Fruit fly (Drosophila melanogaster): ENCODE results near the gene Elys.

The Elys gene

DNA sequence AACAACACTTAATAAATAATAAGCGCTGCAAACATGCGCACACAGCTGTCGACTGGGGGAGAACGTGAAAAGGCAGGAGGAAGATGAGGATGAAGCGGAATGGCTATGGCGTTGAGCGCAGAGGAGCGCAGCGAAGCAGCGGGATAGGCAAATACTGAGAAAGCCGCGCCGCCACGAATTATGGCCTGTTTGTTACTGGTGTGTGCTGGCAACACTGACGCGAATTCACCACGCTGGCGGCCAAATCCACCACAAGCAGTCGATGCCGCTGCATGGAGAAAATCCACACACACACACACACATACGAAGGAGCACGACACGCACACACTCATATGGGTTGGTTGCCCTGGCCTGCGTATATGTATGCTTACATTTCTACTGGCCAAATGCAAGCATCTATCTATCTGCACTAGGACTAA is 15.1 kb upstream of the Elys start (continued):
- TF ChIP-seq salm (tag; optimal IDR thresholded peaks at IDR 0.05): no peak
- no peak for TF ChIP-seq ken (GFP tag; IDR thresholded peaks at IDR 0.05)
- no peak for TF ChIP-seq croc (GFP tag; conservative IDR thresholded peaks at IDR 0.05)
- no peak for TF ChIP-seq Rx (GFP tag; IDR thresholded peaks at IDR 0.05)
- TF ChIP-seq Hr51 (GFP tag; optimal IDR thresholded peaks at IDR 0.05): no peak
- TF ChIP-seq CG15011 (GFP tag; optimal IDR thresholded peaks at IDR 0.05): no peak
- TF ChIP-seq CG2116 (GFP tag; optimal IDR thresholded peaks at IDR 0.05): no peak
- TF ChIP-seq CG18262 (tag; optimal IDR thresholded peaks at IDR 0.05): no peak
- peak; percentile 73 for TF ChIP-seq nerfin-1 (tag; optimal IDR thresholded peaks at IDR 0.05)
- TF ChIP-seq Stat92E (GFP tag; optimal IDR thresholded peaks at IDR 0.05): no peak
- no peak for TF ChIP-seq knrl (GFP tag; IDR thresholded peaks at IDR 0.05; ENCODE audit: partially characterized antibody)
- TF ChIP-seq CG11504 (tag; optimal IDR thresholded peaks at IDR 0.05): no peak
- no peak for TF ChIP-seq CG10321 (GFP tag; IDR thresholded peaks at IDR 0.05)
- no peak for TF ChIP-seq Dip3 (GFP tag; optimal IDR thresholded peaks at IDR 0.05)
- TF ChIP-seq CrebB (tag; optimal IDR thresholded peaks at IDR 0.05): no peak
- TF ChIP-seq B-H1 (GFP tag; IDR thresholded peaks at IDR 0.05): no peak
- TF ChIP-seq Hr78 (GFP tag; optimal IDR thresholded peaks at IDR 0.05): no peak
- TF ChIP-seq CG30431 (GFP tag; optimal IDR thresholded peaks at IDR 0.05): no peak
- no peak for TF ChIP-seq mld (GFP tag; IDR thresholded peaks at IDR 0.05; ENCODE audit: partially characterized antibody)
- no peak for TF ChIP-seq odd (GFP tag; optimal IDR thresholded peaks at IDR 0.05)
- no peak for TF ChIP-seq CG17829 (tag; optimal IDR thresholded peaks at IDR 0.05)
- no peak for TF ChIP-seq GATAe (GFP tag; conservative IDR thresholded peaks at IDR 0.05)
- TF ChIP-seq CG12391 (tag; optimal IDR thresholded peaks at IDR 0.05): no peak
- TF ChIP-seq CG15514 (GFP tag; optimal IDR thresholded peaks at IDR 0.05): no peak
- TF ChIP-seq wor (GFP tag; IDR thresholded peaks at IDR 0.05): no peak
- TF ChIP-seq CG6272 (GFP tag; IDR thresholded peaks at IDR 0.05): no peak
- TF ChIP-seq p53 (GFP tag; optimal IDR thresholded peaks at IDR 0.05): no peak
- no peak for TF ChIP-seq stc (GFP tag; IDR thresholded peaks at IDR 0.05)
- no peak for TF ChIP-seq CG11247 (GFP tag; IDR thresholded peaks at IDR 0.05)
- TF ChIP-seq chn (GFP tag; optimal IDR thresholded peaks at IDR 0.05): no peak
- no peak for TF ChIP-seq CG10959 (GFP tag; IDR thresholded peaks at IDR 0.05)
- TF ChIP-seq Rfx (GFP tag; IDR thresholded peaks at IDR 0.05): no peak
- TF ChIP-seq CG12744 (GFP tag; optimal IDR thresholded peaks at IDR 0.05): no peak
- TF ChIP-seq CG4707 (GFP tag; optimal IDR thresholded peaks at IDR 0.05): no peak
- no peak for TF ChIP-seq bcd (GFP tag; optimal IDR thresholded peaks at IDR 0.05)
- no peak for TF ChIP-seq CG10431 (GFP tag; optimal IDR thresholded peaks at IDR 0.05)
- TF ChIP-seq sisA (GFP tag; IDR thresholded peaks at IDR 0.05): no peak
- no peak for TF ChIP-seq vvl (GFP tag; IDR thresholded peaks at IDR 0.05)
- peak; percentile 17; the same call in 1 of the 2 replicates for TF ChIP-seq MBD-R2 (GFP tag; IDR thresholded peaks at IDR 0.05)
- TF ChIP-seq CG4328 (GFP tag; optimal IDR thresholded peaks at IDR 0.05): no peak
- TF ChIP-seq CG14710 (tag; optimal IDR thresholded peaks at IDR 0.05): no peak
- TF ChIP-seq CG15601 (tag; optimal IDR thresholded peaks at IDR 0.05): no peak
- TF ChIP-seq zf30C (GFP tag; optimal IDR thresholded peaks at IDR 0.05): no peak
- TF ChIP-seq Med (GFP tag): peak; percentile 34
- no peak for TF ChIP-seq hbn (GFP tag; IDR thresholded peaks at IDR 0.05; ENCODE audit: partially characterized antibody)
- no peak for TF ChIP-seq Dref (GFP tag; IDR thresholded peaks at IDR 0.05)
- no peak for TF ChIP-seq sna (GFP tag; IDR thresholded peaks at IDR 0.05; ENCODE audit: partially characterized antibody)
- TF ChIP-seq CG6813 (GFP tag; optimal IDR thresholded peaks at IDR 0.05): no peak
- no peak for TF ChIP-seq CG14050 (GFP tag; IDR thresholded peaks at IDR 0.05)
- TF ChIP-seq onecut (GFP tag; IDR thresholded peaks at IDR 0.05): no peak
- TF ChIP-seq chif (GFP tag; optimal IDR thresholded peaks at IDR 0.05): no peak

All from whole organism, embryonic.